Worm (Caenorhabditis elegans) whole organism, mixed stage, embryonic: ENCODE data around the gene str-46.

Experiments
- ces-1 ChIP-seq: fragments of 150-350 bp; optimal IDR thresholded peaks from 2 replicates; lab custom pipeline; 2014; ENCODE audit warnings: missing biosample characterization, missing genetic modification reagents, missing genetic modification characterization
- drap-1 ChIP-seq: fragments of 200-800 bp; sonication (Bioruptor generic); optimal IDR thresholded peaks from 3 replicates; lab custom pipeline; 2018; ENCODE audit warnings: mild to moderate bottlenecking, missing genetic modification characterization, missing compliant biosample characterization
- flh-1 ChIP-seq: fragments of 200-800 bp; sonication (Bioruptor generic); optimal IDR thresholded peaks from 2 replicates; lab custom pipeline; 2018; ENCODE audit warnings: mild to moderate bottlenecking, missing genetic modification characterization, moderate library complexity, missing compliant biosample characterization
- lin-13 ChIP-seq: fragments of 150-350 bp; optimal IDR thresholded peaks from 2 replicates; lab custom pipeline; 2014; ENCODE audit warnings: missing biosample characterization, missing genetic modification characterization
- lin-32 ChIP-seq: fragments of 200-800 bp; sonication (Bioruptor generic); optimal IDR thresholded peaks from 2 replicates; lab custom pipeline; 2018; ENCODE audit warnings: mild to moderate bottlenecking, missing genetic modification characterization, missing compliant biosample characterization
- nhr-12 ChIP-seq: fragments of 150-350 bp; optimal IDR thresholded peaks from 2 replicates; lab custom pipeline; 2014; ENCODE audit warnings: missing biosample characterization, missing genetic modification characterization
- nhr-237 ChIP-seq: fragments of 150-350 bp; optimal IDR thresholded peaks from 2 replicates; lab custom pipeline; 2014; ENCODE audit warnings: missing biosample characterization, missing genetic modification characterization
- nhr-76 ChIP-seq: sonication (generic microtip); optimal IDR thresholded peaks from 2 replicates; lab custom pipeline; 2017; ENCODE audit warnings: missing biosample characterization, missing genetic modification characterization
- unc-39 ChIP-seq: fragments of 150-350 bp; optimal IDR thresholded peaks from 2 replicates; lab custom pipeline; 2014; ENCODE audit warnings: missing biosample characterization, missing genetic modification characterization
- unc-62 ChIP-seq: fragments of 150-350 bp; optimal IDR thresholded peaks from 2 replicates; lab custom pipeline; 2014; ENCODE audit warnings: missing biosample characterization, missing genetic modification reagents, missing genetic modification characterization
- ztf-11 ChIP-seq: fragments of 150-350 bp; optimal IDR thresholded peaks from 2 replicates; lab custom pipeline; 2014; ENCODE audit warnings: missing biosample characterization, missing genetic modification characterization

ce11 chrV:2859738-2860137 lies 40.0 kb downstream of the str-46 start, which contains the start of gene srj-54:
- TF ChIP-seq nhr-237 (tag; lab: Kevin White, UChicago) (no peak), ztf-11 (tag; lab: Kevin White, UChicago) (no peak), unc-39 (tag; lab: Kevin White, UChicago) (no peak), ces-1 (GFP tag; lab: Kevin White, UChicago) (no peak), nhr-76 (no peak), unc-62 (GFP tag; lab: Kevin White, UChicago) (no peak), lin-13 (tag; lab: Kevin White, UChicago) (no peak), lin-32 (GFP tag; lab: Kevin White, UChicago) (no peak), flh-1 (no peak), drap-1 (GFP tag; lab: Kevin White, UChicago) (no peak), nhr-12 (tag; lab: Kevin White, UChicago) (no peak)
